Worm (Caenorhabditis elegans) whole organism, early embryonic: ENCODE data around the gene hpo-38.

Source experiments
- B0310.2 ChIP-seq: sonication (generic microtip); optimal IDR thresholded peaks from 2 replicates; lab custom pipeline; 2016; ENCODE audit warnings: mild to moderate bottlenecking, missing genetic modification characterization, missing compliant biosample characterization
- aly-1 ChIP-seq: sonication (generic microtip); optimal IDR thresholded peaks from 2 replicates; lab custom pipeline; 2016; ENCODE audit warnings: missing genetic modification characterization, missing compliant biosample characterization
- ama-1 ChIP-seq: fragments of 150-350 bp; optimal IDR thresholded peaks from 2 replicates; lab custom pipeline; 2014
- ceh-13 ChIP-seq: fragments of 200-800 bp; sonication (Bioruptor generic); optimal IDR thresholded peaks from 2 replicates; lab custom pipeline; 2018; ENCODE audit warnings: mild to moderate bottlenecking, missing genetic modification characterization, missing compliant biosample characterization
- ets-7 ChIP-seq: sonication (generic microtip); optimal IDR thresholded peaks from 2 replicates; lab custom pipeline; 2016; ENCODE audit warnings: missing genotype, missing genetic modification characterization, missing compliant biosample characterization
- hnd-1 ChIP-seq: sonication (generic microtip); optimal IDR thresholded peaks from 2 replicates; lab custom pipeline; 2016; ENCODE audit warnings: missing genetic modification characterization, missing compliant biosample characterization
- tbx-37 ChIP-seq: fragments of 200-800 bp; sonication (Bioruptor generic); conservative IDR thresholded peaks from 2 replicates; pipeline ENCODE4 v1.3.6; 2022; ENCODE audit warnings: missing genetic modification reagents, missing genetic modification characterization, missing compliant biosample characterization

DNA sequence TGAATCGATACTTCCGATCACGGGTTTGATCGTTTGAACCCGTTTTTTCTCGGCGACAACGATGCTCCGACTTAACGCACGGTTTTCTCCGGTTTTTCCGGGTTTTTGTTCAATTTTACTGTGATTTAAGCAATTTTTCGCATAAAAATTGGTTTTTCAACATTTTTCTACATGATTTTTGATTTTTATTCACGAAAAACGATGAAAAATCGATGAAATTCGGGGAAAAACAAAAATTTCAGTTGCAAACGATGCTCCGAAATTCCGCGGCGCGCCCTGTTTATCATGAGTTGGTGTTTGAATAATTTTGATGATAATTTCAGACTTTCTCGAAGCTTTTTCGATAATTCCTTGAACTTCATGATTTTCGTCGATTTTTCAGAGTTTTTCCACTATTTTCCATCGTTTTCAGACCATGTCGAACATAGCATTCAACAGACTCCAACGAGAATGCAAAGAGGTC, 41.8 kb upstream of the hpo-38 start, which contains the start of gene ubc-20:
- TF ChIP-seq ama-1 (no peak), hnd-1 (tag; lab: Kevin White, UChicago) (no peak), aly-1 (tag; lab: Kevin White, UChicago) (no peak), B0310.2 (tag; lab: Kevin White, UChicago) (no peak), ceh-13 (GFP tag; lab: Kevin White, UChicago) (no peak), ets-7 (tag; lab: Kevin White, UChicago) (no peak), tbx-37 (GFP tag; lab: Robert Waterston, UW) (no peak)
